Fruit fly (Drosophila melanogaster): ENCODE results near the gene CG9147.

DNA sequence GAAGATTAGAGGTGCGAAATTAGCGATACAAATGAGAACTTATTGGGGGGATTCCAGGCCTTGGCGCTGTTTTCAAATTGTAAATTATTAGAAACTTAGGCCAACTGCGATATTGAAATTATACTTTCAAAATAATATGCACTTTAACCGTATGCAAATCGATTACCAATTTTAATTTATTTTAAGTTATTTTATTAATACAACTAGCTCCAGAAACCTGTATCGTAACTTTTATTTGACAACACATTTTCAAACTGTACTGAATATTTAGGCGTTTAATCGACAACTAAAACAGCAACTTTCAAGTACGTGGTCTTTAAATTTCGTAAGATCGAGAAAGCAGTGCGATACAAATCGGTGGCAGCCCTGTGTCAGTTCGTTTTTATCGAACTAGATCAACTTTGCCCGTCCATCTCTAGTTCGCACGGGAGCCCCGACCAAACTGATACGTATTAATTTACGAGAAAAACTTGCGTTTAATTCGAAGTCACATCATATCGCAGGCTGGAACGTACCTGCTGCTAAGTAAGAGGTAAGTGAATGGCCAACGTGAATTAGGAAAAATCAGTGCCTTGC is 4.9 kb downstream of the CG9147 start, which contains the start of the genes CG9154 and Kr-h2:
- TF ChIP-seq Gug (GFP tag; IDR thresholded peaks at IDR 0.05) (no peak), Taf1 (GFP tag; IDR thresholded peaks at IDR 0.05) (no peak), CG4404 (GFP tag; IDR thresholded peaks at IDR 0.05) (no peak)

All from whole organism, embryonic.